Fruit fly (Drosophila melanogaster) whole organism, prepupa: ENCODE results near the gene CG34426.

Experiments
- Eip93F ChIP-seq: fragments of 200-800 bp; sonication (Bioruptor generic); optimal IDR thresholded peaks from 2 replicates; lab custom pipeline; 2016; ENCODE audit warnings: missing biosample characterization, mild to moderate bottlenecking, missing genetic modification characterization
- Gug ChIP-seq: fragments of 200-800 bp; sonication (Bioruptor generic); IDR thresholded peaks from 2 replicates; pipeline ENCODE4 v1.3.6; 2022; ENCODE audit warnings: missing biosample characterization, missing genetic modification characterization
- svp ChIP-seq: fragments of 200-800 bp; sonication (Bioruptor generic); peaks from one replicate; lab custom pipeline; 2016; ENCODE audit warnings: missing biosample characterization, missing genetic modification characterization

dm6 chr3L:8787240-8787639 lies 15.0 kb upstream of the CG34426 start:
- TF ChIP-seq Gug (GFP tag; lab: Robert Waterston, UW) (no peak), Eip93F (no peak), svp (GFP tag; lab: Kevin White, UChicago) (no peak)
